Fruit fly (Drosophila melanogaster): Measurements from ENCODE around the gene Sh3beta.

Gene Sh3beta

dm6 chr3L:7368934-7369333 lies at the start of gene Sh3beta:
TSS of gene Sh3beta (minus strand) at chr3L:7369260.
- TF ChIP-seq cic (GFP tag; optimal IDR thresholded peaks at IDR 0.05) (no peak), kay (GFP tag; ENCODE audit: borderline replicate concordance) (peak; percentile 41)

- TF ChIP-seq cnc (optimal IDR thresholded peaks at IDR 0.05), result no peak
- TF ChIP-seq pad (GFP tag; optimal IDR thresholded peaks at IDR 0.05), result no peak
- no peak for TF ChIP-seq Clk (GFP tag; optimal IDR thresholded peaks at IDR 0.05)
- TF ChIP-seq bab1 (GFP tag; optimal IDR thresholded peaks at IDR 0.05), result no peak
- TF ChIP-seq kay (GFP tag; ENCODE audit: borderline replicate concordance), result no peak
- no peak for TF ChIP-seq Mnt (GFP tag; optimal IDR thresholded peaks at IDR 0.05)
- TF ChIP-seq ovo (GFP tag; optimal IDR thresholded peaks at IDR 0.05), result no peak
- TF ChIP-seq CG11617 (GFP tag; optimal IDR thresholded peaks at IDR 0.05), result no peak
- no peak for TF ChIP-seq Crg-1 (GFP tag; optimal IDR thresholded peaks at IDR 0.05)
- no peak for TF ChIP-seq CG12768 (GFP tag; optimal IDR thresholded peaks at IDR 0.05)
- TF ChIP-seq Hr96 (GFP tag; optimal IDR thresholded peaks at IDR 0.05), result no peak
- no peak for TF ChIP-seq CG14711 (tag; optimal IDR thresholded peaks at IDR 0.05)
- no peak for TF ChIP-seq cic (GFP tag; optimal IDR thresholded peaks at IDR 0.05)
These were observed 35.0 kb upstream of the Sh3beta start, which contains the start of gene CG8560 for dm6 chr3L:7404081-7404480. TSS of gene CG8560 (minus strand) at chr3L:7404181.

- TF ChIP-seq CG12768 (GFP tag; optimal IDR thresholded peaks at IDR 0.05), result no peak
- no peak for TF ChIP-seq Hr96 (GFP tag; optimal IDR thresholded peaks at IDR 0.05)
- TF ChIP-seq pad (GFP tag; optimal IDR thresholded peaks at IDR 0.05), result no peak
- TF ChIP-seq CG14711 (tag; optimal IDR thresholded peaks at IDR 0.05), result no peak
- TF ChIP-seq ovo (GFP tag; optimal IDR thresholded peaks at IDR 0.05), result no peak
- no peak for TF ChIP-seq CG5204 (GFP tag; optimal IDR thresholded peaks at IDR 0.05)
- no peak for TF ChIP-seq CG33017 (tag; optimal IDR thresholded peaks at IDR 0.05)
- no peak for TF ChIP-seq CG7045 (GFP tag; optimal IDR thresholded peaks at IDR 0.05)
- no peak for TF ChIP-seq CG7101 (tag; optimal IDR thresholded peaks at IDR 0.05)
- TF ChIP-seq kay (GFP tag; ENCODE audit: borderline replicate concordance), result no peak
- no peak for TF ChIP-seq cnc (optimal IDR thresholded peaks at IDR 0.05)
- TF ChIP-seq Clk (GFP tag; optimal IDR thresholded peaks at IDR 0.05), result no peak
- no peak for TF ChIP-seq cic (GFP tag; optimal IDR thresholded peaks at IDR 0.05)
- no peak for TF ChIP-seq Crg-1 (GFP tag; optimal IDR thresholded peaks at IDR 0.05)
- no peak for TF ChIP-seq toe (GFP tag; optimal IDR thresholded peaks at IDR 0.05)
- no peak for TF ChIP-seq CG1620 (GFP tag; optimal IDR thresholded peaks at IDR 0.05)
- TF ChIP-seq CG11617 (GFP tag; optimal IDR thresholded peaks at IDR 0.05), result no peak
- TF ChIP-seq bab1 (GFP tag; optimal IDR thresholded peaks at IDR 0.05), result no peak
- TF ChIP-seq Mnt (GFP tag; optimal IDR thresholded peaks at IDR 0.05), result no peak
- TF ChIP-seq tj (GFP tag; optimal IDR thresholded peaks at IDR 0.05), result no peak
These were observed 32.9 kb upstream of the Sh3beta start for dm6 chr3L:7401972-7402371.

- no peak for TF ChIP-seq CG14711 (tag; optimal IDR thresholded peaks at IDR 0.05)
- TF ChIP-seq CG11617 (GFP tag; optimal IDR thresholded peaks at IDR 0.05), result no peak
- no peak for TF ChIP-seq ovo (GFP tag; optimal IDR thresholded peaks at IDR 0.05)
- TF ChIP-seq tj (GFP tag; optimal IDR thresholded peaks at IDR 0.05), result no peak
- TF ChIP-seq CG5204 (GFP tag; optimal IDR thresholded peaks at IDR 0.05), result no peak
- no peak for TF ChIP-seq CG12768 (GFP tag; optimal IDR thresholded peaks at IDR 0.05)
- TF ChIP-seq Crg-1 (GFP tag; optimal IDR thresholded peaks at IDR 0.05), result no peak
- no peak for TF ChIP-seq cnc (optimal IDR thresholded peaks at IDR 0.05)
- TF ChIP-seq cic (GFP tag; optimal IDR thresholded peaks at IDR 0.05), result no peak
- no peak for TF ChIP-seq toe (GFP tag; optimal IDR thresholded peaks at IDR 0.05)
- TF ChIP-seq Mnt (GFP tag; optimal IDR thresholded peaks at IDR 0.05), result no peak
- TF ChIP-seq pad (GFP tag; optimal IDR thresholded peaks at IDR 0.05), result no peak
- TF ChIP-seq bab1 (GFP tag; optimal IDR thresholded peaks at IDR 0.05), result no peak
- no peak for TF ChIP-seq CG7101 (tag; optimal IDR thresholded peaks at IDR 0.05)
- TF ChIP-seq kay (GFP tag; ENCODE audit: borderline replicate concordance), result no peak
- no peak for TF ChIP-seq CG7045 (GFP tag; optimal IDR thresholded peaks at IDR 0.05)
- TF ChIP-seq Clk (GFP tag; optimal IDR thresholded peaks at IDR 0.05), result no peak
- no peak for TF ChIP-seq Hr96 (GFP tag; optimal IDR thresholded peaks at IDR 0.05)
- no peak for TF ChIP-seq CG1620 (GFP tag; optimal IDR thresholded peaks at IDR 0.05)
- TF ChIP-seq CG33017 (tag; optimal IDR thresholded peaks at IDR 0.05), result no peak
These were observed 30.7 kb upstream of the Sh3beta start, which contains the start of gene CG18417 for dm6 chr3L:7399770-7400169. TSS of gene CG18417 (plus strand) at chr3L:7400070.

- TF ChIP-seq CG1620 (GFP tag; optimal IDR thresholded peaks at IDR 0.05) (no peak), toe (GFP tag; optimal IDR thresholded peaks at IDR 0.05) (no peak), tj (GFP tag; optimal IDR thresholded peaks at IDR 0.05) (no peak), CG14711 (tag; optimal IDR thresholded peaks at IDR 0.05) (no peak), ovo (GFP tag; optimal IDR thresholded peaks at IDR 0.05) (no peak), CG11617 (GFP tag; optimal IDR thresholded peaks at IDR 0.05) (no peak), pad (GFP tag; optimal IDR thresholded peaks at IDR 0.05) (no peak), cnc (optimal IDR thresholded peaks at IDR 0.05) (no peak), CG12768 (GFP tag; optimal IDR thresholded peaks at IDR 0.05) (no peak), cic (GFP tag; optimal IDR thresholded peaks at IDR 0.05) (no peak), Crg-1 (GFP tag; optimal IDR thresholded peaks at IDR 0.05) (no peak), Mnt (GFP tag; optimal IDR thresholded peaks at IDR 0.05) (no peak), bab1 (GFP tag; optimal IDR thresholded peaks at IDR 0.05) (no peak)
These were observed 28.9 kb upstream of the Sh3beta start, which contains the start of gene CG8562 for dm6 chr3L:7397979-7398378. TSS of gene CG8562 (plus strand) at chr3L:7398285.

dm6 chr3L:7396055-7396454 lies 27.0 kb upstream of the Sh3beta start, which contains the start of gene CG32379:
TSS of gene CG32379 (plus strand) at chr3L:7396355.
- TF ChIP-seq ovo (GFP tag; optimal IDR thresholded peaks at IDR 0.05), result no peak
- TF ChIP-seq CG7101 (tag; optimal IDR thresholded peaks at IDR 0.05), result no peak
- TF ChIP-seq pad (GFP tag; optimal IDR thresholded peaks at IDR 0.05), result no peak
- no peak for TF ChIP-seq tj (GFP tag; optimal IDR thresholded peaks at IDR 0.05)
- TF ChIP-seq CG14711 (tag; optimal IDR thresholded peaks at IDR 0.05), result no peak
- no peak for TF ChIP-seq CG1620 (GFP tag; optimal IDR thresholded peaks at IDR 0.05)
- no peak for TF ChIP-seq CG12768 (GFP tag; optimal IDR thresholded peaks at IDR 0.05)
- no peak for TF ChIP-seq Clk (GFP tag; optimal IDR thresholded peaks at IDR 0.05)
- TF ChIP-seq CG7045 (GFP tag; optimal IDR thresholded peaks at IDR 0.05), result no peak
- TF ChIP-seq cnc (optimal IDR thresholded peaks at IDR 0.05), result no peak

Measured in whole organism, adult.